Fruit fly (Drosophila melanogaster) whole organism, wandering third instar larva: ENCODE measurements around the gene DENR.

ENCODE experiments used
- CG32264 ChIP-seq: fragments of 200-800 bp; sonication (Bioruptor generic); optimal IDR thresholded peaks from 2 replicates; lab custom pipeline; 2016; ENCODE audit warnings: missing biosample characterization, missing genetic modification characterization
- CG9705 ChIP-seq: fragments of 200-800 bp; sonication (Bioruptor generic); optimal IDR thresholded peaks from 2 replicates; lab custom pipeline; 2018; ENCODE audit warnings: missing biosample characterization, mild to moderate bottlenecking, missing genetic modification characterization
- Dif ChIP-seq: fragments of 200-275, 200-300 bp; sonication (Bioruptor generic); optimal IDR thresholded peaks from 2 replicates; lab custom pipeline; 2018; ENCODE audit warnings: missing biosample characterization, missing genetic modification characterization; ENCODE audit not compliant: partially characterized antibody
- GATAd ChIP-seq: sonication (Bioruptor generic); optimal IDR thresholded peaks from 2 replicates; lab custom pipeline; 2016; ENCODE audit warnings: missing biosample characterization, missing genetic modification characterization
- HLH106 ChIP-seq: fragments of 200-800 bp; optimal IDR thresholded peaks from 3 replicates; lab custom pipeline; 2019; ENCODE audit warnings: missing biosample characterization, mild to moderate bottlenecking, missing genetic modification characterization, moderate library complexity
- Hr78 ChIP-seq: fragments of >200 bp; optimal IDR thresholded peaks from 2 replicates; lab custom pipeline; 2017; ENCODE audit warnings: missing biosample characterization, missing genetic modification characterization
- Hr83 ChIP-seq: fragments of 200-300 bp; sonication (Bioruptor generic); optimal IDR thresholded peaks from 2 replicates; lab custom pipeline; 2016; ENCODE audit warnings: missing biosample characterization, mild to moderate bottlenecking, missing genetic modification characterization, moderate library complexity; ENCODE audit not compliant: poor library complexity, severe bottlenecking
- Mio ChIP-seq: sonication (Bioruptor generic); optimal IDR thresholded peaks from 2 replicates; lab custom pipeline; 2016; ENCODE audit warnings: missing biosample characterization, missing genetic modification characterization
- Myc ChIP-seq: fragments of >200 bp; optimal IDR thresholded peaks from 2 replicates; lab custom pipeline; 2017
- Rel ChIP-seq, 2 experiments: fragments of 200-800 bp; sonication (Bioruptor generic) in 1 of 2; optimal IDR thresholded peaks; 2 replicates in 1 of 2; 3 replicates in 1 of 2; lab custom pipeline; 2016 to 2019; ENCODE audit warnings: mild to moderate bottlenecking in 2 of 2, missing biosample characterization in 2 of 2, missing genetic modification characterization in 2 of 2, moderate library complexity in 1 of 2
- Vsx2 ChIP-seq: fragments of 200-300, 225-300 bp; sonication (Bioruptor generic); optimal IDR thresholded peaks from 2 replicates; lab custom pipeline; 2018; ENCODE audit warnings: missing biosample characterization, missing genetic modification characterization; ENCODE audit not compliant: partially characterized antibody
- br ChIP-seq: fragments of 200-800 bp; sonication (Bioruptor generic); optimal IDR thresholded peaks from 2 replicates; lab custom pipeline; 2016; ENCODE audit warnings: missing biosample characterization, missing genetic modification characterization
- brk ChIP-seq: fragments of 200-800 bp; sonication (Bioruptor generic); optimal IDR thresholded peaks from 2 replicates; lab custom pipeline; 2016; ENCODE audit warnings: missing biosample characterization, mild to moderate bottlenecking, missing genetic modification characterization
- dl ChIP-seq, 2 experiments: fragments of 175-275, 200-275 bp in 1 of 2; fragments of 200-275 bp in 1 of 2; sonication (Bioruptor generic); optimal IDR thresholded peaks; lab custom pipeline; 2018; ENCODE audit warnings: mild to moderate bottlenecking in 2 of 2, missing biosample characterization in 2 of 2, missing genetic modification characterization in 2 of 2, moderate library complexity in 2 of 2; ENCODE audit not compliant: partially characterized antibody in 2 of 2, insufficient read depth in 1 of 2
- dmrt93B ChIP-seq: fragments of 200-800 bp; sonication (Bioruptor generic); optimal IDR thresholded peaks from 2 replicates; lab custom pipeline; 2018; ENCODE audit warnings: missing biosample characterization, mild to moderate bottlenecking, missing genetic modification characterization
- dsf ChIP-seq: sonication (Bioruptor generic); optimal IDR thresholded peaks from 2 replicates; lab custom pipeline; 2016; ENCODE audit warnings: missing biosample characterization, missing genetic modification characterization, borderline replicate concordance
- ey ChIP-seq: fragments of 200-800 bp; sonication (Bioruptor generic); optimal IDR thresholded peaks from 2 replicates; lab custom pipeline; 2016; ENCODE audit warnings: missing biosample characterization, missing genetic modification characterization
- fru ChIP-seq: fragments of 200-800 bp; sonication (Bioruptor generic); optimal IDR thresholded peaks from 3 replicates; lab custom pipeline; 2016; ENCODE audit warnings: missing biosample characterization, mild to moderate bottlenecking, missing genetic modification characterization
- lola ChIP-seq: fragments of >200 bp; optimal IDR thresholded peaks from 2 replicates; lab custom pipeline; 2017; ENCODE audit warnings: missing biosample characterization, missing genetic modification characterization
- pan ChIP-seq: fragments of >200 bp; optimal IDR thresholded peaks from 2 replicates; lab custom pipeline; 2017
- sage ChIP-seq: fragments of 200-800 bp; sonication (Bioruptor generic); optimal IDR thresholded peaks from 2 replicates; lab custom pipeline; 2016; ENCODE audit warnings: missing biosample characterization, mild to moderate bottlenecking, missing genetic modification characterization
- sv ChIP-seq: fragments of 200-800 bp; sonication (Bioruptor generic); optimal IDR thresholded peaks from 3 replicates; lab custom pipeline; 2016; ENCODE audit warnings: missing biosample characterization, missing genetic modification characterization
- tai ChIP-seq: sonication (Bioruptor generic); optimal IDR thresholded peaks from 2 replicates; lab custom pipeline; 2016; ENCODE audit warnings: missing biosample characterization, missing genetic modification characterization
- woc ChIP-seq: sonication (Bioruptor generic); optimal IDR thresholded peaks from 2 replicates; lab custom pipeline; 2016; ENCODE audit warnings: missing biosample characterization, mild to moderate bottlenecking, missing genetic modification characterization

Gene DENR

DNA sequence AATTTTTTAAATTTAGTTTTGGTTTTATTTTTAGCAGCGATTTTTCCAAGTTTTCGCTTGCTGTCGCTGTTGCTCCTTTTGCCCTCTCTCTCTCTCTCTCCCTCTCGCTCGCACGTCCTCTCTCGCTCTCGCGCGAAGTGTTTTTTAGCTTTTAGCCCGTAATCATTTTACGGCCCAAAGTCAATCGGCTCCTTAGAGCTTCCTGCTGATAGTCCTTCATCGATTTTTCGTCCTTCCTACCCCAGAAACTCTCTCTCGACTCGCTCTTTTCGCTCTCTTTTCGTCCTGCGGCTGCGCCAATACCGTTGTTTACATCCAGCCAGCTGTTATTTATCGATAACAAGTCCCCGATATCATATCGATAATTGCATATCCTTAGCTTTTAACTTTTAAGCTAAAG is 42.1 kb downstream of the DENR start, which contains the start of gene RSG7:
TSS of gene RSG7 (minus strand) at position 139 of the 400 bp plus-strand sequence.
- TF ChIP-seq CG32264 (GFP tag; lab: Kevin White, UChicago) (no peak), GATAd (GFP tag; lab: Kevin White, UChicago) (no peak), CG9705 (no peak), dmrt93B (no peak), tai (GFP tag; lab: Kevin White, UChicago) (no peak), br (GFP tag; lab: Kevin White, UChicago) (no peak), HLH106 (tag; lab: Kevin White, UChicago) (no peak), Dif (GFP tag; lab: Kevin White, UChicago) (no peak)

DNA sequence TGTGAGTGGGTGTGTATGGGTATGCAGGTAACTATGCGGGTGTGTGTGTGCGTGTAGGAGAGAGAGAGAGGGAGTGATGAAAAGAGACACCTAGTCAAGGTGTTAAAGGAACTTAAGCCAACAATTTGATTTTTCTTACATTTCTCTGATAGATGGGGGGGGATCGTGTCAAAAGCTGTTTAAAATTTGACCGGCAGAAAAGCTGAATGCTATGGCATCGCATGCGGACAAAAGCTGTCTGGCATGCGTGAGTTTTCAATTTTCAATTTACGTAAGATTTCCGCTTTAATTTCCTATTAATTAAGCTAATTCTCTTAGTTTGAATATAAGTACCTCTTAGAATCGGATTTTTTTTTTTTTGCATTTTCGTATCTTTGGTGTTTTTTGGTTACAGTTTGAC is 46.5 kb downstream of the DENR start:
- no peak for TF ChIP-seq dsf (GFP tag; lab: Kevin White, UChicago)
- TF ChIP-seq dl (GFP tag; optimal IDR thresholded peaks at IDR 0.05; lab: Kevin White, UChicago; ENCODE audit: insufficient read depth in 1 of 2, partially characterized antibody in 2 of 2) = peak; percentile 58 to 83
- peak; percentile 82 for TF ChIP-seq Vsx2 (GFP tag; lab: Kevin White, UChicago)
- TF ChIP-seq fru (GFP tag; lab: Kevin White, UChicago) = no peak
- TF ChIP-seq Myc (lab: Kevin White, UChicago) = no peak
- TF ChIP-seq ey (GFP tag; lab: Kevin White, UChicago) = no peak
- no peak for TF ChIP-seq Mio (GFP tag; lab: Kevin White, UChicago)
- TF ChIP-seq Dif (GFP tag; lab: Kevin White, UChicago) = peak; percentile 98
- TF ChIP-seq woc = no peak
- TF ChIP-seq brk (GFP tag; lab: Kevin White, UChicago) = no peak

DNA sequence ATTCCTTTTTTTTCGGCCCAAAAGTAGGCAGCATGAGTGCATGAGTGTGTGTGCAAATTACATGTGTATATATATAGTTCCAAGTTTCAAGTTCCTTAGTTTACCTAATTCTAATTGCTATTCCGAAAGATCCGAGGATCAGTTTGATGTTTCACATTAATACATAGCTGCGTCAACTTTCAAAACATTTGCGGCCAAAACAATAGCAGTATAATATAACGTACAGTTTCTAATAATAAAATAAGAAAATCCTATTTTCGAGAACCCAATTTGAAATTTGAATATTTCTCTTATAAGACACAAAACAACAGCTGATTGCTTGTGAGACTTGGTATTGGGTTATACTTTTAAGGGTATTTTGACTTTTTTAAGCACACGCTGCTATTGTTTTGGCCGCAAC is 47.3 kb downstream of the DENR start:
- TF ChIP-seq tai (GFP tag; lab: Kevin White, UChicago) (no peak), Vsx2 (GFP tag; lab: Kevin White, UChicago) (no peak), sage (GFP tag; lab: Kevin White, UChicago) (no peak), dsf (GFP tag; lab: Kevin White, UChicago) (no peak), Rel (GFP tag; optimal IDR thresholded peaks at IDR 0.05; lab: Kevin White, UChicago) (no peak), Rel (tag; optimal IDR thresholded peaks at IDR 0.05; lab: Kevin White, UChicago) (no peak), pan (lab: Kevin White, UChicago) (no peak), sv (GFP tag; lab: Kevin White, UChicago) (no peak), ey (GFP tag; lab: Kevin White, UChicago) (no peak), fru (GFP tag; lab: Kevin White, UChicago) (no peak), brk (GFP tag; lab: Kevin White, UChicago) (no peak), Mio (GFP tag; lab: Kevin White, UChicago) (no peak), GATAd (GFP tag; lab: Kevin White, UChicago) (no peak), Myc (lab: Kevin White, UChicago) (no peak)
- TF ChIP-seq, all 38 proteins: peak for 0

DNA sequence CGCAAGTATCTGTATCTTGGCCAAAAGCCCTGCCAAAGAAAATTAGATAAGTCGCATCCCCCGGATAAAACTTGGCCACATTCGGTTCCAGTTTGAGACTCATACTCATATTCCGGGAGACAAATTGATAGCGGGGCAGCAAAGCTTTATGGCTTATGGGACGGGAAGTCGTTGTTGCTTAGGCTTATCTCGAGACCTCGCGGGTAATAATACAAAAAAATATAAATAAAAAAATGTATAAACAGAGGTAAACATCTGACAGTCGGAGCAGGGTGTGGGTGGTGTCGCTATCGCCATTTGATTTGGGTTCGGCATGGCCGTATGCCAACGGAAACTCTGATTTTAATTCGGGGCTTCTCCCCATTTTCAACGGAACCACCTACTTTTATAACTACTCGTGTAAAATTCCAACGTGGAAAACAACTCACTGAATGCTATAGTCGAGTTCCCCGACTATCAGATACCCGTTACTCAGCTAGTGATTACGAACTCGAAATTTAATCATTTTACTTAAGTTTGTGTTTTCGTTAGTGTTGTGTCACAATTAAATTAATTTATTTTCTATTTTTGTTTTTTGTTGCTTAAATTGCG is 48.7 kb downstream of the DENR start:
- TF ChIP-seq sage (GFP tag; lab: Kevin White, UChicago) (no peak), Rel (GFP tag; optimal IDR thresholded peaks at IDR 0.05; lab: Kevin White, UChicago) (no peak), Rel (tag; optimal IDR thresholded peaks at IDR 0.05; lab: Kevin White, UChicago) (peak; percentile 91)

DNA sequence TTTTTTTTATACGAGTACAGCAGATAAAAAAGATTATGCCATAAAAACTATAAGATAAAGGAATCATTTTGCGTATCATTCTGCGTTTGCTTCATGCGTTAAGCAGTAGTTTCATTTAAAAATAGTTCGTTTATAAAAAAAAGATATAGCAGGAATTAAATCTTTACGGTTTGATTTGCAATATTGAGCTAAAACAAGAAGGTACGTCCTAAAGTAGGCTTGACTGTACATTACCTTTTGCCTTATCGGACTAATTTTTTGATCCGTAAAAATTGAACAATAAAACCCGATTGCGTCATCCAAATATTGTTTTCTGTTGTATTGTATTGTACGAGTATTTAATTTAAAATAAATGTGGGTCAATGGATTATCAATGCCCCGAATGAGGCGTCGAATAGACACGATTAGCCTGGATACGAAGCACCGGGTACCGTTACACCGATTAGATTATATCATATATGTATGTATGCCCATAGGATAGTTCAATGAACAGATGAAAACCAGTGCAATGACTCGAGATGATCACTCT is 49.5 kb downstream of the DENR start:
- no peak for TF ChIP-seq Vsx2 (GFP tag; lab: Kevin White, UChicago)
- TF ChIP-seq GATAd (GFP tag; lab: Kevin White, UChicago) = no peak
- TF ChIP-seq Hr78 = no peak
- no peak for TF ChIP-seq brk (GFP tag; lab: Kevin White, UChicago)
- no peak for TF ChIP-seq pan (lab: Kevin White, UChicago)
- no peak for TF ChIP-seq Hr83 (GFP tag; lab: Kevin White, UChicago)
- no peak for TF ChIP-seq Rel (GFP tag; optimal IDR thresholded peaks at IDR 0.05; lab: Kevin White, UChicago)
- no peak for TF ChIP-seq Rel (tag; optimal IDR thresholded peaks at IDR 0.05; lab: Kevin White, UChicago)
- TF ChIP-seq CG32264 (GFP tag; lab: Kevin White, UChicago) = no peak
- no peak for TF ChIP-seq woc
- no peak for TF ChIP-seq lola (GFP tag; lab: Kevin White, UChicago)
